Fruit fly (Drosophila melanogaster) whole organism, wandering third instar larva: ENCODE measurements around the gene Naxe.

Source experiments
- CG32264 ChIP-seq: fragments of 200-800 bp; sonication (Bioruptor generic); optimal IDR thresholded peaks from 2 replicates; lab custom pipeline; 2016; ENCODE audit warnings: missing biosample characterization, missing genetic modification characterization
- CG9705 ChIP-seq: fragments of 200-800 bp; sonication (Bioruptor generic); optimal IDR thresholded peaks from 2 replicates; lab custom pipeline; 2018; ENCODE audit warnings: missing biosample characterization, mild to moderate bottlenecking, missing genetic modification characterization
- CrebA ChIP-seq: fragments of 200-800 bp; sonication (Bioruptor generic); optimal IDR thresholded peaks from 2 replicates; lab custom pipeline; 2016; ENCODE audit warnings: missing biosample characterization, mild to moderate bottlenecking, missing genetic modification characterization, borderline replicate concordance
- Dfd ChIP-seq: fragments of >200 bp; optimal IDR thresholded peaks from 2 replicates; lab custom pipeline; 2017; ENCODE audit warnings: missing biosample characterization, missing genetic modification characterization
- GATAd ChIP-seq: sonication (Bioruptor generic); optimal IDR thresholded peaks from 2 replicates; lab custom pipeline; 2016; ENCODE audit warnings: missing biosample characterization, missing genetic modification characterization
- HLH106 ChIP-seq: fragments of 200-800 bp; optimal IDR thresholded peaks from 3 replicates; lab custom pipeline; 2019; ENCODE audit warnings: missing biosample characterization, mild to moderate bottlenecking, missing genetic modification characterization, moderate library complexity
- Hnf4 ChIP-seq: fragments of 200-800 bp; sonication (Bioruptor generic); optimal IDR thresholded peaks from 2 replicates; lab custom pipeline; 2016; ENCODE audit warnings: missing biosample characterization, mild to moderate bottlenecking, missing genetic modification characterization
- Hr78 ChIP-seq: fragments of >200 bp; optimal IDR thresholded peaks from 2 replicates; lab custom pipeline; 2017; ENCODE audit warnings: missing biosample characterization, missing genetic modification characterization
- Hr83 ChIP-seq: fragments of 200-300 bp; sonication (Bioruptor generic); optimal IDR thresholded peaks from 2 replicates; lab custom pipeline; 2016; ENCODE audit warnings: missing biosample characterization, mild to moderate bottlenecking, missing genetic modification characterization, moderate library complexity; ENCODE audit not compliant: poor library complexity, severe bottlenecking
- Jra ChIP-seq: sonication (Bioruptor generic); optimal IDR thresholded peaks from 2 replicates; lab custom pipeline; 2016; ENCODE audit warnings: missing biosample characterization, missing genetic modification characterization
- Mio ChIP-seq: sonication (Bioruptor generic); optimal IDR thresholded peaks from 2 replicates; lab custom pipeline; 2016; ENCODE audit warnings: missing biosample characterization, missing genetic modification characterization
- Myc ChIP-seq: fragments of >200 bp; optimal IDR thresholded peaks from 2 replicates; lab custom pipeline; 2017
- N ChIP-seq: fragments of >200 bp; optimal IDR thresholded peaks from 2 replicates; lab custom pipeline; 2018; ENCODE audit warnings: missing biosample characterization, missing external identifiers, missing genetic modification characterization
- OdsH ChIP-seq: fragments of 200-800 bp; sonication (Bioruptor generic); optimal IDR thresholded peaks from 2 replicates; lab custom pipeline; 2016; ENCODE audit warnings: missing biosample characterization, mild to moderate bottlenecking, missing genetic modification characterization
- Rel ChIP-seq, 2 experiments: fragments of 200-800 bp; sonication (Bioruptor generic) in 1 of 2; optimal IDR thresholded peaks; 2 replicates in 1 of 2; 3 replicates in 1 of 2; lab custom pipeline; 2016 to 2019; ENCODE audit warnings: mild to moderate bottlenecking in 2 of 2, missing biosample characterization in 2 of 2, missing genetic modification characterization in 2 of 2, moderate library complexity in 1 of 2
- Sp1 ChIP-seq: fragments of 200-800 bp; sonication (Bioruptor generic); optimal IDR thresholded peaks from 3 replicates; lab custom pipeline; 2019; ENCODE audit warnings: missing biosample characterization, mild to moderate bottlenecking, missing genetic modification characterization, moderate library complexity
- Vsx2 ChIP-seq: fragments of 200-300, 225-300 bp; sonication (Bioruptor generic); optimal IDR thresholded peaks from 2 replicates; lab custom pipeline; 2018; ENCODE audit warnings: missing biosample characterization, missing genetic modification characterization; ENCODE audit not compliant: partially characterized antibody
- br ChIP-seq: fragments of 200-800 bp; sonication (Bioruptor generic); optimal IDR thresholded peaks from 2 replicates; lab custom pipeline; 2016; ENCODE audit warnings: missing biosample characterization, missing genetic modification characterization
- dmrt93B ChIP-seq: fragments of 200-800 bp; sonication (Bioruptor generic); optimal IDR thresholded peaks from 2 replicates; lab custom pipeline; 2018; ENCODE audit warnings: missing biosample characterization, mild to moderate bottlenecking, missing genetic modification characterization
- dsf ChIP-seq: sonication (Bioruptor generic); optimal IDR thresholded peaks from 2 replicates; lab custom pipeline; 2016; ENCODE audit warnings: missing biosample characterization, missing genetic modification characterization, borderline replicate concordance
- ey ChIP-seq: fragments of 200-800 bp; sonication (Bioruptor generic); optimal IDR thresholded peaks from 2 replicates; lab custom pipeline; 2016; ENCODE audit warnings: missing biosample characterization, missing genetic modification characterization
- foxo ChIP-seq, 2 experiments: fragments of 200-800 bp; sonication (Bioruptor generic); optimal IDR thresholded peaks; 2 replicates in 1 of 2; 3 replicates in 1 of 2; lab custom pipeline; 2016 to 2017; ENCODE audit warnings: missing biosample characterization in 2 of 2, missing genetic modification characterization in 2 of 2
- fru ChIP-seq: fragments of 200-800 bp; sonication (Bioruptor generic); optimal IDR thresholded peaks from 3 replicates; lab custom pipeline; 2016; ENCODE audit warnings: missing biosample characterization, mild to moderate bottlenecking, missing genetic modification characterization
- h ChIP-seq: fragments of 200-800 bp; sonication (Bioruptor generic); optimal IDR thresholded peaks from 3 replicates; lab custom pipeline; 2016; ENCODE audit warnings: missing biosample characterization, mild to moderate bottlenecking, missing genetic modification characterization
- jim ChIP-seq: fragments of 175-275, 200-325 bp; sonication (Bioruptor generic); optimal IDR thresholded peaks from 2 replicates; lab custom pipeline; 2016; ENCODE audit warnings: missing biosample characterization, mild to moderate bottlenecking, missing genetic modification characterization
- lola ChIP-seq: fragments of >200 bp; optimal IDR thresholded peaks from 2 replicates; lab custom pipeline; 2017; ENCODE audit warnings: missing biosample characterization, missing genetic modification characterization
- pan ChIP-seq: fragments of >200 bp; optimal IDR thresholded peaks from 2 replicates; lab custom pipeline; 2017
- psq ChIP-seq: fragments of 200-800 bp; sonication (Bioruptor generic); optimal IDR thresholded peaks from 3 replicates; lab custom pipeline; 2017; ENCODE audit warnings: missing biosample characterization, mild to moderate bottlenecking, missing genetic modification characterization, moderate library complexity
- rgr ChIP-seq: fragments of 200-800 bp; sonication (Bioruptor generic); optimal IDR thresholded peaks from 3 replicates; lab custom pipeline; 2016; ENCODE audit warnings: missing biosample characterization, mild to moderate bottlenecking, missing genetic modification characterization
- sage ChIP-seq: fragments of 200-800 bp; sonication (Bioruptor generic); optimal IDR thresholded peaks from 2 replicates; lab custom pipeline; 2016; ENCODE audit warnings: missing biosample characterization, mild to moderate bottlenecking, missing genetic modification characterization
- woc ChIP-seq: sonication (Bioruptor generic); optimal IDR thresholded peaks from 2 replicates; lab custom pipeline; 2016; ENCODE audit warnings: missing biosample characterization, mild to moderate bottlenecking, missing genetic modification characterization

The Naxe gene

dm6 chrX:10115582-10116207, 29.7 kb upstream of the Naxe start:
- TF ChIP-seq Hr83 (GFP tag; lab: Kevin White, UChicago): no peak
- TF ChIP-seq Mio (GFP tag; lab: Kevin White, UChicago): no peak
- TF ChIP-seq psq: peak; percentile 57
- peak; percentile 28 for TF ChIP-seq fru (GFP tag; lab: Kevin White, UChicago)

- TF ChIP-seq h (peak; percentile 83), rgr (GFP tag; lab: Kevin White, UChicago) (peak; percentile 72), Vsx2 (GFP tag; lab: Kevin White, UChicago) (no peak), CrebA (GFP tag; lab: Kevin White, UChicago) (no peak), CG32264 (GFP tag; lab: Kevin White, UChicago) (peak; percentile 57), CG9705 (no peak), HLH106 (tag; lab: Kevin White, UChicago) (peak; percentile 81), N (GFP tag; lab: Kevin White, UChicago) (no peak), psq (peak; percentile 48), pan (lab: Kevin White, UChicago) (no peak), OdsH (peak; percentile 75), Jra (peak; percentile 24), foxo (GFP tag; optimal IDR thresholded peaks at IDR 0.05; lab: Kevin White, UChicago) (peak in 1 of 2 experiments; percentile 82), Hr78 (GFP tag; lab: Kevin White, UChicago) (no peak), Dfd (peak; percentile 54), br (peak; percentile 76), Hnf4 (peak; percentile 50), sage (GFP tag; lab: Kevin White, UChicago) (peak; percentile 39), lola (GFP tag; lab: Kevin White, UChicago) (no peak), ey (GFP tag; lab: Kevin White, UChicago) (peak; percentile 77), dmrt93B (GFP tag; lab: Kevin White, UChicago) (peak; percentile 64), fru (GFP tag; lab: Kevin White, UChicago) (peak; percentile 86), woc (GFP tag; lab: Kevin White, UChicago) (peak; percentile 74), Sp1 (GFP tag; lab: Kevin White, UChicago) (peak; percentile 78)
These were observed 28.2 kb upstream of the Naxe start for dm6 chrX:10113910-10114790.

- no peak for TF ChIP-seq GATAd
These were observed 24.9 kb upstream of the Naxe start for dm6 chrX:10110898-10111297.

- no peak for TF ChIP-seq Hnf4
- TF ChIP-seq rgr (GFP tag; lab: Kevin White, UChicago): no peak
- no peak for TF ChIP-seq HLH106 (tag; lab: Kevin White, UChicago)
- no peak for TF ChIP-seq jim (GFP tag; lab: Kevin White, UChicago)
- TF ChIP-seq Myc (lab: Kevin White, UChicago): no peak
- no peak for TF ChIP-seq Sp1 (GFP tag; lab: Kevin White, UChicago)
- TF ChIP-seq Rel (GFP tag; optimal IDR thresholded peaks at IDR 0.05; lab: Kevin White, UChicago): no peak
- no peak for TF ChIP-seq Rel (tag; optimal IDR thresholded peaks at IDR 0.05; lab: Kevin White, UChicago)
These were observed 22.3 kb upstream of the Naxe start for dm6 chrX:10108286-10108685.

- TF ChIP-seq dsf (GFP tag; lab: Kevin White, UChicago): no peak
- TF ChIP-seq Hr83 (GFP tag; lab: Kevin White, UChicago): no peak
- no peak for TF ChIP-seq Mio (GFP tag; lab: Kevin White, UChicago)
- TF ChIP-seq Vsx2 (GFP tag; lab: Kevin White, UChicago): no peak
- TF ChIP-seq, all 38 proteins: peak for 0
These were observed 20.7 kb upstream of the Naxe start for dm6 chrX:10106562-10107147.
